Worm (Caenorhabditis elegans) whole organism, midembryonic: ENCODE data around the gene K08E5.1.

Source experiments
- T22C8.4 ChIP-seq: fragments of 200-800 bp; sonication (Bioruptor generic); IDR thresholded peaks from 2 replicates; pipeline ENCODE4 v1.3.6; 2022; ENCODE audit warnings: missing genetic modification characterization, missing compliant biosample characterization
- cog-1 ChIP-seq: sonication (generic microtip); optimal IDR thresholded peaks from 2 replicates; lab custom pipeline; 2016; ENCODE audit warnings: missing genetic modification characterization, missing compliant biosample characterization
- flt-1 ChIP-seq: fragments of 200-800 bp; sonication (Bioruptor generic); IDR thresholded peaks from 2 replicates; pipeline ENCODE4 v1.3.6; 2022; ENCODE audit warnings: missing genetic modification characterization, missing compliant biosample characterization
- klf-2 ChIP-seq: fragments of 200-800 bp; sonication (Bioruptor generic); conservative IDR thresholded peaks from 2 replicates; pipeline ENCODE4 v1.3.6; 2022; ENCODE audit warnings: missing genetic modification reagents, missing genetic modification characterization, missing compliant biosample characterization
- ref-1 ChIP-seq: fragments of 200-800 bp; sonication (Bioruptor generic); conservative IDR thresholded peaks from 2 replicates; pipeline ENCODE4 v1.3.6; 2022; ENCODE audit warnings: missing genetic modification reagents, missing genetic modification characterization, missing compliant biosample characterization
- tab-1 ChIP-seq: fragments of 200-800 bp; sonication (Bioruptor generic); IDR thresholded peaks from 2 replicates; pipeline ENCODE4 v1.3.6; 2022; ENCODE audit warnings: missing genetic modification characterization, missing compliant biosample characterization
- ztf-29 ChIP-seq: fragments of 200-800 bp; sonication (Bioruptor generic); IDR thresholded peaks from 2 replicates; pipeline ENCODE4 v1.3.6; 2022; ENCODE audit warnings: missing genetic modification reagents, missing genetic modification characterization, missing compliant biosample characterization

ce11 chrIII:10156269-10156668 lies 9.7 kb upstream of the K08E5.1 start:
- TF ChIP-seq ref-1 (GFP tag; lab: Robert Waterston, UW) (no peak), ztf-29 (no peak), flt-1 (GFP tag; lab: Robert Waterston, UW) (no peak), cog-1 (tag; lab: Kevin White, UChicago) (no peak), klf-2 (no peak), tab-1 (GFP tag; lab: Robert Waterston, UW) (no peak), T22C8.4 (no peak)
